Worm (Caenorhabditis elegans) whole organism, L2 larva: ENCODE measurements around the gene T05C12.1.

Experiments used
- C34F6.9 ChIP-seq: fragments of 150-350 bp; optimal IDR thresholded peaks from 2 replicates; lab custom pipeline; 2014; ENCODE audit warnings: missing biosample characterization, missing genetic modification characterization
- F13H6.1 ChIP-seq: sonication (generic microtip); optimal IDR thresholded peaks from 2 replicates; lab custom pipeline; 2016; ENCODE audit warnings: missing genetic modification characterization, missing compliant biosample characterization
- ZK546.5 ChIP-seq: sonication (generic microtip); optimal IDR thresholded peaks from 2 replicates; lab custom pipeline; 2017; ENCODE audit warnings: missing biosample characterization, missing genetic modification characterization
- ama-1 ChIP-seq: fragments of 150-350 bp; optimal IDR thresholded peaks from 2 replicates; lab custom pipeline; 2018; ENCODE audit warnings: inconsistent platforms
- blmp-1 ChIP-seq: sonication (generic microtip); optimal IDR thresholded peaks from 2 replicates; lab custom pipeline; 2017; ENCODE audit warnings: missing genetic modification characterization, mild to moderate bottlenecking, missing compliant biosample characterization, antibody characterized with exemption, moderate library complexity; ENCODE audit not compliant: insufficient read depth
- egl-27 ChIP-seq: sonication (generic microtip); optimal IDR thresholded peaks from 3 replicates; lab custom pipeline; 2017; ENCODE audit warnings: missing biosample characterization, missing genetic modification reagents, missing genetic modification characterization
- elt-1 ChIP-seq: fragments of 150-350 bp; optimal IDR thresholded peaks from 2 replicates; lab custom pipeline; 2014; ENCODE audit warnings: missing biosample characterization, missing genetic modification characterization
- fos-1 ChIP-seq: fragments of 150-350 bp; optimal IDR thresholded peaks from 2 replicates; lab custom pipeline; 2014; ENCODE audit warnings: missing biosample characterization, missing genetic modification characterization
- lin-39 ChIP-seq: fragments of 150-350 bp; optimal IDR thresholded peaks from 2 replicates; lab custom pipeline; 2014; ENCODE audit warnings: missing biosample characterization, missing genetic modification reagents, missing genetic modification characterization
- lsy-2 ChIP-seq, 2 experiments: fragments of 150-350 bp in 1 of 2; sonication (generic microtip) in 1 of 2; optimal IDR thresholded peaks; 2 replicates each; lab custom pipeline; 2014 to 2017; ENCODE audit warnings: missing biosample characterization in 2 of 2, missing genetic modification characterization in 2 of 2
- mbf-1 ChIP-seq: sonication (generic microtip); optimal IDR thresholded peaks from 2 replicates; lab custom pipeline; 2017; ENCODE audit warnings: missing biosample characterization, missing genetic modification characterization
- mdl-1 ChIP-seq, 2 experiments: fragments of 150-350 bp in 1 of 2; sonication (generic microtip) in 1 of 2; optimal IDR thresholded peaks; 2 replicates each; lab custom pipeline; 2017; ENCODE audit warnings: missing biosample characterization in 2 of 2, missing genetic modification characterization in 2 of 2
- nhr-10 ChIP-seq: sonication (generic microtip); optimal IDR thresholded peaks from 2 replicates; lab custom pipeline; 2017; ENCODE audit warnings: missing biosample characterization, missing genetic modification characterization
- nhr-12 ChIP-seq: fragments of 150-350 bp; optimal IDR thresholded peaks from 2 replicates; lab custom pipeline; 2014; ENCODE audit warnings: missing biosample characterization, missing genetic modification characterization
- nhr-21 ChIP-seq: fragments of 150-350 bp; optimal IDR thresholded peaks from 2 replicates; lab custom pipeline; 2014; ENCODE audit warnings: missing biosample characterization, missing genetic modification characterization
- skn-1 ChIP-seq: sonication (generic microtip); optimal IDR thresholded peaks from 2 replicates; lab custom pipeline; 2017; ENCODE audit warnings: missing biosample characterization, missing genetic modification characterization
- sma-3 ChIP-seq: sonication (generic microtip); optimal IDR thresholded peaks from 2 replicates; lab custom pipeline; 2016; ENCODE audit warnings: missing genetic modification reagents, missing genetic modification characterization, missing compliant biosample characterization
- snpc-4 ChIP-seq: fragments of 150-350 bp; optimal IDR thresholded peaks from 2 replicates; lab custom pipeline; 2014; ENCODE audit warnings: missing biosample characterization, missing genetic modification characterization
- unc-39 ChIP-seq: fragments of 150-350 bp; optimal IDR thresholded peaks from 2 replicates; lab custom pipeline; 2014; ENCODE audit warnings: missing biosample characterization, missing genetic modification characterization
- ztf-4 ChIP-seq: fragments of 150-350 bp; optimal IDR thresholded peaks from 2 replicates; lab custom pipeline; 2014; ENCODE audit warnings: missing biosample characterization, missing genetic modification characterization

Gene T05C12.1

ce11 chrII:8223422-8223821, 49.9 kb downstream of the T05C12.1 start:
- TF ChIP-seq mbf-1 (tag; lab: Kevin White, UChicago), result no peak
- TF ChIP-seq lin-39, result no peak
- TF ChIP-seq C34F6.9 (tag; lab: Kevin White, UChicago), result no peak
- no peak for TF ChIP-seq blmp-1 (tag; lab: Kevin White, UChicago)
- TF ChIP-seq snpc-4, result no peak
- no peak for TF ChIP-seq ZK546.5 (tag; lab: Kevin White, UChicago)
- no peak for TF ChIP-seq F13H6.1 (tag; lab: Kevin White, UChicago)
- TF ChIP-seq fos-1 (tag; lab: Kevin White, UChicago), result no peak
- TF ChIP-seq egl-27 (tag; lab: Kevin White, UChicago), result no peak
- TF ChIP-seq ztf-4 (tag; lab: Kevin White, UChicago), result no peak
- no peak for TF ChIP-seq nhr-12 (tag; lab: Kevin White, UChicago)

- TF ChIP-seq sma-3 (no peak), nhr-10 (tag; lab: Kevin White, UChicago) (no peak), elt-1 (tag; lab: Kevin White, UChicago) (no peak), mbf-1 (tag; lab: Kevin White, UChicago) (no peak), unc-39 (tag; lab: Kevin White, UChicago) (no peak), ama-1 (lab: Kevin White, UChicago) (no peak), mdl-1 (tag; optimal IDR thresholded peaks at IDR 0.05; lab: Kevin White, UChicago) (no peak), lsy-2 (tag; optimal IDR thresholded peaks at IDR 0.05; lab: Kevin White, UChicago) (no peak), skn-1 (tag; lab: Kevin White, UChicago) (no peak), nhr-21 (tag; lab: Kevin White, UChicago) (no peak)
Observed at ce11 chrII:8223945-8224344, 50.5 kb downstream of the T05C12.1 start.
